Worm (Caenorhabditis elegans) whole organism, L3 larva: Measurements from ENCODE around the gene ZK84.4.

Source experiments
- ama-1 ChIP-seq: fragments of 150-350 bp; optimal IDR thresholded peaks from 2 replicates; lab custom pipeline; 2018
- jun-1 ChIP-seq: fragments of 150-350 bp; optimal IDR thresholded peaks from 2 replicates; lab custom pipeline; 2014; ENCODE audit warnings: missing biosample characterization, missing genetic modification reagents, missing genetic modification characterization
- nfya-1 ChIP-seq: sonication (generic microtip); optimal IDR thresholded peaks from 2 replicates; lab custom pipeline; 2017; ENCODE audit warnings: missing genetic modification characterization, mild to moderate bottlenecking, missing compliant biosample characterization, antibody characterized with exemption, moderate library complexity; ENCODE audit not compliant: insufficient read depth
- nhr-11 ChIP-seq: fragments of 150-350 bp; optimal IDR thresholded peaks from 2 replicates; lab custom pipeline; 2014; ENCODE audit warnings: missing biosample characterization, missing genetic modification characterization
- nhr-237 ChIP-seq: fragments of 150-350 bp; optimal IDR thresholded peaks from 2 replicates; lab custom pipeline; 2014; ENCODE audit warnings: missing biosample characterization, missing genetic modification characterization
- nhr-25 ChIP-seq: sonication (generic microtip); optimal IDR thresholded peaks from 2 replicates; lab custom pipeline; 2017; ENCODE audit warnings: missing biosample characterization, missing genetic modification characterization

DNA sequence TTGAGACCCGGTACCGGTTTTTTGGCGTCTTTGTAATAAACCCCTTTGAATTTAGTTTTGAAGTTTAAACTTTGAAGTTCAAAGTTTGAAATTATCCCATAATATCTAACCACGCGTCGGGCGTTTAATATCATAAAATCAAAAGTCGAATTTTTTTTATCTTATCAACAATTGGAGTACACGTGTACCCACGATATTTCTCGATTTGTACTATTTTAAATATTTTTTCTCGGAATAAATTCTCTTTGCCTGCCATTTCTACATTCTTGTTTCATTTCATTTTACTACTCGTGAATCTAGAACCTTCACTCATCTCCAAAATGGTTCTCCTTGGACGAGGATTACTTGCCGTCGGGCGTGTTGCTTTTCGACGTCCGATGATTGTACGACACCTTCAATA is 41.3 kb upstream of the ZK84.4 start, which contains the start of gene gldc-1:
- TF ChIP-seq nhr-25 (no peak), ama-1 (lab: Kevin White, UChicago) (no peak), nfya-1 (no peak), jun-1 (tag; lab: Kevin White, UChicago) (no peak), nhr-237 (tag; lab: Kevin White, UChicago) (no peak), nhr-11 (tag; lab: Kevin White, UChicago) (no peak)
